Fruit fly (Drosophila melanogaster) whole organism, prepupa: ENCODE measurements around the gene B9d1.

ENCODE experiments used
- Blimp-1 ChIP-seq: fragments of 200-800 bp; sonication (Bioruptor generic); optimal IDR thresholded peaks from 3 replicates; lab custom pipeline; 2017; ENCODE audit warnings: missing biosample characterization, missing genetic modification characterization, mild to moderate bottlenecking, moderate library complexity, missing genetic modification reagents
- CG10669 ChIP-seq: fragments of 200-800 bp; sonication (Bioruptor generic); optimal IDR thresholded peaks from 3 replicates; lab custom pipeline; 2018; ENCODE audit warnings: missing biosample characterization, mild to moderate bottlenecking, missing genetic modification characterization, moderate library complexity
- CG11294 ChIP-seq: fragments of 200-800 bp; sonication (Bioruptor generic); IDR thresholded peaks from 2 replicates; pipeline ENCODE4 v1.3.6; 2022; ENCODE audit warnings: missing biosample characterization, missing genetic modification characterization
- CG11762 ChIP-seq: fragments of 200-800 bp; sonication (Bioruptor generic); optimal IDR thresholded peaks from 3 replicates; lab custom pipeline; 2016; ENCODE audit warnings: missing biosample characterization, missing genetic modification characterization; ENCODE audit not compliant: insufficient read depth
- CG1621 ChIP-seq: fragments of 200-800 bp; sonication (Bioruptor generic); optimal IDR thresholded peaks from 3 replicates; lab custom pipeline; 2018; ENCODE audit warnings: missing biosample characterization, mild to moderate bottlenecking, missing genetic modification characterization
- CG3032 ChIP-seq: fragments of 200-800 bp; optimal IDR thresholded peaks from 2 replicates; lab custom pipeline; 2019; ENCODE audit warnings: missing biosample characterization, mild to moderate bottlenecking, missing genetic modification characterization, moderate library complexity
- CG31627 ChIP-seq: fragments of 200-800 bp; sonication (Bioruptor generic); optimal IDR thresholded peaks from 3 replicates; lab custom pipeline; 2016; ENCODE audit warnings: missing biosample characterization, missing genetic modification characterization
- CG32006 ChIP-seq: fragments of 200-800 bp; sonication (Bioruptor generic); optimal IDR thresholded peaks from 3 replicates; lab custom pipeline; 2017; ENCODE audit warnings: missing biosample characterization, mild to moderate bottlenecking, missing genetic modification characterization
- CG34406 ChIP-seq: fragments of 200-800 bp; sonication (Bioruptor generic); optimal IDR thresholded peaks from 3 replicates; lab custom pipeline; 2016; ENCODE audit warnings: missing biosample characterization, missing genetic modification characterization
- CG3919 ChIP-seq: fragments of 200-800 bp; sonication (Bioruptor generic); optimal IDR thresholded peaks from 3 replicates; lab custom pipeline; 2016; ENCODE audit warnings: missing biosample characterization, missing genetic modification characterization
- CG6276 ChIP-seq: fragments of 200-800 bp; sonication (Bioruptor generic); optimal IDR thresholded peaks from 2 replicates; lab custom pipeline; 2017; ENCODE audit warnings: missing biosample characterization, mild to moderate bottlenecking, missing genetic modification characterization
- CG6854 ChIP-seq: fragments of 200-800 bp; sonication (Bioruptor generic); optimal IDR thresholded peaks from 2 replicates; lab custom pipeline; 2017; ENCODE audit warnings: missing biosample characterization, mild to moderate bottlenecking, missing genetic modification characterization
- CG7368 ChIP-seq: fragments of 200-800 bp; sonication (Bioruptor generic); optimal IDR thresholded peaks from 3 replicates; lab custom pipeline; 2016; ENCODE audit warnings: missing biosample characterization, missing genetic modification characterization
- CG9139 ChIP-seq: fragments of 200-800 bp; sonication (Bioruptor generic); optimal IDR thresholded peaks from 3 replicates; lab custom pipeline; 2017; ENCODE audit warnings: missing biosample characterization, mild to moderate bottlenecking, missing genetic modification characterization
- Eip78C ChIP-seq: fragments of 200-800 bp; sonication (Bioruptor generic); peaks from one replicate; lab custom pipeline; 2016; ENCODE audit warnings: missing biosample characterization, missing genetic modification characterization
- Eip93F ChIP-seq: fragments of 200-800 bp; sonication (Bioruptor generic); optimal IDR thresholded peaks from 2 replicates; lab custom pipeline; 2016; ENCODE audit warnings: missing biosample characterization, mild to moderate bottlenecking, missing genetic modification characterization
- Ets21C ChIP-seq: fragments of 200-800 bp; sonication (Bioruptor generic); optimal IDR thresholded peaks from 3 replicates; lab custom pipeline; 2016; ENCODE audit warnings: missing biosample characterization, missing genetic modification characterization
- Hr38 ChIP-seq: sonication (Bioruptor generic); optimal IDR thresholded peaks from 2 replicates; lab custom pipeline; 2016; ENCODE audit warnings: missing biosample characterization, missing genetic modification characterization
- Hr39 ChIP-seq: fragments of 200-800 bp; sonication (Bioruptor generic); optimal IDR thresholded peaks from 2 replicates; lab custom pipeline; 2016; ENCODE audit warnings: missing biosample characterization, missing genetic modification characterization
- Lpt ChIP-seq: fragments of 200-800 bp; sonication (Bioruptor generic); optimal IDR thresholded peaks from 3 replicates; lab custom pipeline; 2016; ENCODE audit warnings: missing biosample characterization, missing genetic modification characterization
- OdsH ChIP-seq: fragments of 200-800 bp; sonication (Bioruptor generic); optimal IDR thresholded peaks from 3 replicates; lab custom pipeline; 2016; ENCODE audit warnings: missing biosample characterization, missing genetic modification characterization
- Smox ChIP-seq: fragments of 200-800 bp; sonication (Bioruptor generic); optimal IDR thresholded peaks from 3 replicates; lab custom pipeline; 2016; ENCODE audit warnings: missing biosample characterization, missing genetic modification characterization
- Sox102F ChIP-seq: fragments of 200-800 bp; sonication (Bioruptor generic); optimal IDR thresholded peaks from 2 replicates; lab custom pipeline; 2016; ENCODE audit warnings: missing biosample characterization, mild to moderate bottlenecking, missing genetic modification characterization
- Sox15 ChIP-seq: fragments of 200-800 bp; sonication (Bioruptor generic); optimal IDR thresholded peaks from 3 replicates; lab custom pipeline; 2016; ENCODE audit warnings: missing biosample characterization, missing genetic modification characterization
- achi ChIP-seq: fragments of 200-800 bp; sonication (Bioruptor generic); optimal IDR thresholded peaks from 3 replicates; lab custom pipeline; 2016; ENCODE audit warnings: missing biosample characterization, missing genetic modification characterization
- cyc ChIP-seq: fragments of 200-800 bp; sonication (Bioruptor generic); optimal IDR thresholded peaks from 3 replicates; lab custom pipeline; 2016; ENCODE audit warnings: missing biosample characterization, missing genetic modification characterization
- dac ChIP-seq: fragments of 200-800 bp; sonication (Bioruptor generic); optimal IDR thresholded peaks from 2 replicates; lab custom pipeline; 2017; ENCODE audit warnings: missing biosample characterization, mild to moderate bottlenecking, missing genetic modification characterization
- dsx ChIP-seq: fragments of 200-800 bp; optimal IDR thresholded peaks from 3 replicates; lab custom pipeline; 2019; ENCODE audit warnings: missing biosample characterization, mild to moderate bottlenecking, missing genetic modification characterization, moderate library complexity; ENCODE audit not compliant: poor library complexity, severe bottlenecking
- eg ChIP-seq: fragments of 200-800 bp; sonication (Bioruptor generic); IDR thresholded peaks from 3 replicates; pipeline ENCODE4 v1.3.6; 2022; ENCODE audit warnings: missing biosample characterization, missing genetic modification characterization
- esn ChIP-seq: fragments of 200-800 bp; sonication (Bioruptor generic); optimal IDR thresholded peaks from 2 replicates; lab custom pipeline; 2016; ENCODE audit warnings: missing biosample characterization, mild to moderate bottlenecking, missing genetic modification characterization, moderate library complexity
- fd59A ChIP-seq: fragments of 200-800 bp; sonication (Bioruptor generic); optimal IDR thresholded peaks from 2 replicates; lab custom pipeline; 2017; ENCODE audit warnings: missing biosample characterization, mild to moderate bottlenecking, missing genetic modification characterization, missing genetic modification reagents
- fkh ChIP-seq: fragments of 200-800 bp; sonication (Bioruptor generic); optimal IDR thresholded peaks from 3 replicates; lab custom pipeline; 2017; ENCODE audit warnings: missing biosample characterization, mild to moderate bottlenecking, missing genetic modification characterization, moderate library complexity
- lz ChIP-seq: fragments of 200-800 bp; sonication (Bioruptor generic); optimal IDR thresholded peaks from 3 replicates; lab custom pipeline; 2016; ENCODE audit warnings: missing biosample characterization, missing genetic modification characterization
- spab ChIP-seq: fragments of 200-800 bp; sonication (Bioruptor generic); optimal IDR thresholded peaks from 2 replicates; lab custom pipeline; 2017; ENCODE audit warnings: missing biosample characterization, mild to moderate bottlenecking, missing genetic modification characterization, missing genetic modification reagents
- ss ChIP-seq, 2 experiments: fragments of 200-800 bp; sonication (Bioruptor generic); optimal IDR thresholded peaks; 2 replicates in 1 of 2; 3 replicates in 1 of 2; lab custom pipeline; 2017 to 2018; ENCODE audit warnings: mild to moderate bottlenecking in 2 of 2, missing biosample characterization in 2 of 2, missing genetic modification characterization in 2 of 2, moderate library complexity in 1 of 2
- topi ChIP-seq: fragments of 200-800 bp; sonication (Bioruptor generic); optimal IDR thresholded peaks from 3 replicates; lab custom pipeline; 2016; ENCODE audit warnings: missing biosample characterization, missing genetic modification characterization
- vri ChIP-seq: fragments of 200-800 bp; sonication (Bioruptor generic); optimal IDR thresholded peaks from 3 replicates; lab custom pipeline; 2016; ENCODE audit warnings: missing biosample characterization, mild to moderate bottlenecking, missing genetic modification characterization

The B9d1 gene

DNA sequence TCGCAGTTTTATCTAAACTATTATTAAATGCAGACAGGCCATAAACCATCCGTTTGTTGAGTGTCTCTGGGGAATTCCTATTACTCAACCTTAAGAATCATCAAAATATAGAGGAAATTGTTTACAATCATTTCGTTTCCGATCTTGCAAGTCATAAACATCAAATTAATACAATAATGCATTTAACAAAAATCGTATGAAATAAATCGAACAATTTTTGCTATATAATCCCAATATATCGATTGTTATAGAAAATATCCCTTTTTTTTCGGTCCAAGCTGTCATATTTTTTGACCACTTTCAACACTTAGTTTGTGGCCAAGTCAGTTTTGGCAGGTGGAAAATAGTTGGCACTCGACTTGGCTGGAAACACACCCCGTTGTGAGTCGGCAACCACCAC lies at the start of gene B9d1:
Gene B9d1, plus strand, starts transcription at position 301 of the 400 bp plus-strand sequence.
- TF ChIP-seq CG32006 (GFP tag; lab: Kevin White, UChicago) (no peak), vri (GFP tag; lab: Kevin White, UChicago) (no peak), Eip78C (GFP tag; lab: Kevin White, UChicago) (no peak), Hr38 (GFP tag; lab: Kevin White, UChicago) (no peak), CG1621 (tag; lab: Kevin White, UChicago) (no peak), esn (GFP tag; lab: Kevin White, UChicago) (no peak), Ets21C (GFP tag; lab: Kevin White, UChicago) (no peak), achi (no peak), lz (GFP tag; lab: Kevin White, UChicago) (no peak), CG3032 (tag; lab: Kevin White, UChicago) (no peak), CG10669 (GFP tag; lab: Kevin White, UChicago) (no peak), CG31627 (GFP tag; lab: Kevin White, UChicago) (no peak), OdsH (GFP tag; lab: Kevin White, UChicago) (no peak), dsx (GFP tag; lab: Kevin White, UChicago) (no peak)
- TF ChIP-seq, all 60 proteins: peak for 0

DNA sequence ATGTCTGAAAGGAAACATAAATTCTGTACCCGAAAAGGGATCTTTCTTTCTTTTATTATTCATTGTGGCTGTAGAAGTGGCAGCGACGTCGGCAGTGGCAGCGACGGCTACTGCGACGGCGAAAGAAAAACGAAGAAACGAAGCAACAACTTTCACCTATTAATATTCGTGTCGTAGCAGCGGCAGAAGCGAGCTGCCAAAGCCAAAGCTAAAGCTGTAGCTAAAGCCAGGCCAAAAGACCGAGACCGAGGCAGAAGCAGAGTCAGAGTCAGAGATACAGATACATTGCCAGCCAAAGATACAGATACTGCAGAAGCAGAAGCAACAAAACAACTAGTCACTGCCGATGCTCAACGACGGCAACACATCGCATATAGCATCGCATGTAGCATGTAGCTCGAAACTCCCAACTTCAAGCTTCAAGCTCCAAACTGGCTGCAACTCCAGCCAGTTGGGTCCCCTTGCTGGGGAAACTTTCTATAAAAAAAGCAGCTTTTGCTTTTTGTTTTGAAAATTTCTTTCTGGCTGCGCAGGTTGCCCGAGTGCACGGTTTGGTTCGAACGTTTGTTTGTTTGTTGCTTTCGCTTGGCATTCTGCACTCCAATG lies 48.3 kb upstream of the B9d1 start:
- TF ChIP-seq Blimp-1 (GFP tag; lab: Kevin White, UChicago) = peak; percentile 83
- TF ChIP-seq spab (GFP tag; lab: Kevin White, UChicago) = no peak
- no peak; the same call in 2 of the 3 replicates for TF ChIP-seq eg (GFP tag; lab: Robert Waterston, UW)
- peak; percentile 35 for TF ChIP-seq Eip78C (GFP tag; lab: Kevin White, UChicago)
- TF ChIP-seq dac (GFP tag; lab: Kevin White, UChicago) = no peak
- TF ChIP-seq Ets21C (GFP tag; lab: Kevin White, UChicago) = no peak
- TF ChIP-seq fkh = no peak
- peak; percentile 86 for TF ChIP-seq CG6854
- no peak for TF ChIP-seq ss (GFP tag; optimal IDR thresholded peaks at IDR 0.05; lab: Kevin White, UChicago)
- TF ChIP-seq, all 60 proteins: peak for 3

- peak; percentile 82 for TF ChIP-seq Blimp-1 (GFP tag; lab: Kevin White, UChicago)
- TF ChIP-seq Lpt (GFP tag; lab: Kevin White, UChicago) = no peak
- TF ChIP-seq dsx (GFP tag; lab: Kevin White, UChicago) = no peak
- no peak for TF ChIP-seq dac (GFP tag; lab: Kevin White, UChicago)
- peak; percentile 42 for TF ChIP-seq CG6854
Measured at dm6 chr3R:15434676-15435075, 47.0 kb upstream of the B9d1 start, which contains the start of gene CG6118. TSS of gene CG6118 (minus strand) at chr3R:15434738.

DNA sequence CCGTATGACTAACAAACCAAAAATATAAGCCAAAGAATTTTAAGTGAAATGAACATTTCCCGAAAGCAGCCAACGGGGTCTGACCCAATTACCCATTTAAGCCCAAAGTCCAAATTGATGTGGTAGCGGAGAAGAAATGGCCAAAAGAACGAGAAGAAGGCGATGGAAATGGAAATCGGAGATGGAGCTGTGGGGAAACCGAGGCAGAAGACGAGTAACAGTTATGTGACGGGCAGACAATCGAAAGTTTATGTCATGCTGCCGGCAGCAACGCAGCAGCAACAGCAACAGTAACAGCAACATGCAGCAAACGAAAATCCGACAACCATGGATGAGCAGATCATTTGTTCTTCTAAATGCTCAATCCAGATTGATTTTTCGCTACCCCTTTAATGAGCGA lies 44.9 kb upstream of the B9d1 start:
- TF ChIP-seq Blimp-1 (GFP tag; lab: Kevin White, UChicago) (peak; percentile 72), CG11762 (GFP tag; lab: Kevin White, UChicago) (no peak)

- TF ChIP-seq CG11294 (GFP tag; lab: Robert Waterston, UW) (peak; percentile 11; the same call in 1 of the 2 replicates), CG7368 (GFP tag; lab: Kevin White, UChicago) (no peak), OdsH (GFP tag; lab: Kevin White, UChicago) (no peak), CG1621 (tag; lab: Kevin White, UChicago) (no peak), Smox (no peak), CG34406 (GFP tag; lab: Kevin White, UChicago) (no peak), CG32006 (GFP tag; lab: Kevin White, UChicago) (no peak), fd59A (GFP tag; lab: Kevin White, UChicago) (no peak), Hr39 (GFP tag; lab: Kevin White, UChicago) (no peak), CG11762 (GFP tag; lab: Kevin White, UChicago) (no peak), Eip78C (GFP tag; lab: Kevin White, UChicago) (peak; percentile 66), CG6276 (GFP tag; lab: Kevin White, UChicago) (no peak), Sox102F (no peak), cyc (GFP tag; lab: Kevin White, UChicago) (no peak), Sox15 (GFP tag; lab: Kevin White, UChicago) (no peak), CG3919 (GFP tag; lab: Kevin White, UChicago) (peak; percentile 12), Eip93F (GFP tag; lab: Kevin White, UChicago) (no peak), topi (GFP tag; lab: Kevin White, UChicago) (no peak), CG9139 (no peak), dsx (GFP tag; lab: Kevin White, UChicago) (no peak), dac (GFP tag; lab: Kevin White, UChicago) (no peak), CG31627 (GFP tag; lab: Kevin White, UChicago) (no peak)
Measured at dm6 chr3R:15437458-15438414, 44.0 kb upstream of the B9d1 start.
